Fruit fly (Drosophila melanogaster): ENCODE results near the gene CG3942.

CG3942 gene

DNA sequence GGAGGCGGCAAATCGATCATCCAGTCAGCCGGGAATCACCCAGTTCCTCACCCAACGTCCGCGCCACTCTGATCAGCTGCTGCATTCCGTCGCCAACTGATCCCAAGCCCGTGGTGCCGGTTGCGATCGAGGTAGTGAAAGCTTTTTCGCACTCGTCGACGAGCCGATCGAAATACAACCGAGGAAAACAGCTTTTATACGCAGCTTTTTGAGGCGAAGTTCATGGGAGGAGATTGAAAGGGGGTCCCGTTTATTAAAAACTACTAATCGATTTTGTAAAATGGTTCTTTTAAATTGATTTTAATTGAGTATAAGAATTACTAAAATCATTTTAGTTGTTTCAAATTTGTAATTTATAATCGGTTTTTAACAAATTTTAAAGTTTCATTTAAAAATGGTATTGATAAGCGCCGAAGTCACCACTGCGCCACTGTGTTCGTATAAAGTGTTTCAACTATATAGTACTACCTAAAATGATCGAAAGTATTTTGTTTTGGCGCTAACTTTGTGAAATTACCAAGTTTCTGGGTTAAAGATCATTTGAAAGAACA lies 32.5 kb upstream of the CG3942 start, which contains the start of gene CG4860 (continued):
- TF ChIP-seq CG9215 (GFP tag; IDR thresholded peaks at IDR 0.05) (peak; percentile 84), Med (GFP tag) (peak; percentile 98), gcm2 (GFP tag; optimal IDR thresholded peaks at IDR 0.05) (peak; percentile 68), HLH4C (GFP tag; IDR thresholded peaks at IDR 0.05; ENCODE audit: partially characterized antibody) (0 out of 3 replicates have a peak, but pooled peaks have one; percentile 6), CG3995 (GFP tag; optimal IDR thresholded peaks at IDR 0.05) (peak; percentile 27), crol (GFP tag; IDR thresholded peaks at IDR 0.05) (no peak), Aef1 (GFP tag; IDR thresholded peaks at IDR 0.05) (peak; percentile 82), Camta (GFP tag; optimal IDR thresholded peaks at IDR 0.05) (peak; percentile 82), CG11504 (tag; optimal IDR thresholded peaks at IDR 0.05) (peak; percentile 87), eyg (GFP tag; optimal IDR thresholded peaks at IDR 0.05) (peak; percentile 53), CG34422 (GFP tag; IDR thresholded peaks at IDR 0.05) (peak; percentile 87), CG12299 (tag; optimal IDR thresholded peaks at IDR 0.05) (peak; percentile 84), CG4282 (GFP tag; optimal IDR thresholded peaks at IDR 0.05) (peak; percentile 49), stwl (tag; optimal IDR thresholded peaks at IDR 0.05) (no peak), CG10462 (GFP tag; optimal IDR thresholded peaks at IDR 0.05) (peak; percentile 69), Atf3 (GFP tag; optimal IDR thresholded peaks at IDR 0.05) (peak; percentile 75), CG12659 (GFP tag; optimal IDR thresholded peaks at IDR 0.05) (peak; percentile 91), org-1 (GFP tag; optimal IDR thresholded peaks at IDR 0.05) (peak; percentile 80), chm (GFP tag; IDR thresholded peaks at IDR 0.05) (0 out of 2 replicates have a peak, but pooled peaks have one; percentile 23), eve (GFP tag; optimal IDR thresholded peaks at IDR 0.05) (no peak), prd (optimal IDR thresholded peaks at IDR 0.05) (no peak), prd (GFP tag; IDR thresholded peaks at IDR 0.05) (peak; percentile 86), CG13624 (GFP tag; optimal IDR thresholded peaks at IDR 0.05) (peak; percentile 87), stc (GFP tag; IDR thresholded peaks at IDR 0.05) (peak; percentile 83), MTF-1 (GFP tag; optimal IDR thresholded peaks at IDR 0.05; ENCODE audit: borderline replicate concordance) (no peak), CG18011 (GFP tag; optimal IDR thresholded peaks at IDR 0.05) (peak; percentile 79), pita (GFP tag; optimal IDR thresholded peaks at IDR 0.05) (no peak), CG3281 (GFP tag; optimal IDR thresholded peaks at IDR 0.05) (peak; percentile 89), gt (GFP tag; IDR thresholded peaks at IDR 0.05) (0 out of 2 replicates have a peak, but pooled peaks have one; percentile 14), jigr1 (GFP tag; IDR thresholded peaks at IDR 0.05) (peak; percentile 54; the same call in 1 of the 3 replicates), cato (GFP tag; optimal IDR thresholded peaks at IDR 0.05; ENCODE audit: borderline replicate concordance) (peak; percentile 58), Dad (GFP tag; optimal IDR thresholded peaks at IDR 0.05) (peak; percentile 87), NC2α (GFP tag; optimal IDR thresholded peaks at IDR 0.05) (peak; percentile 56), D19A (tag; optimal IDR thresholded peaks at IDR 0.05) (peak; percentile 75), zen (tag; optimal IDR thresholded peaks at IDR 0.05) (peak; percentile 26), btn (GFP tag; optimal IDR thresholded peaks at IDR 0.05) (peak; percentile 61), CG10267 (tag; optimal IDR thresholded peaks at IDR 0.05) (peak; percentile 70), CG11093 (GFP tag; IDR thresholded peaks at IDR 0.05) (peak; percentile 53; the same call in 1 of the 3 replicates), Jarid2 (GFP tag; optimal IDR thresholded peaks at IDR 0.05) (peak; percentile 38), NK7.1 (GFP tag; optimal IDR thresholded peaks at IDR 0.05) (peak; percentile 77), CG6175 (GFP tag; IDR thresholded peaks at IDR 0.05) (peak; percentile 83; the same call in 2 of the 3 replicates), fd3F (GFP tag; optimal IDR thresholded peaks at IDR 0.05) (peak; percentile 85), CG34224 (GFP tag; IDR thresholded peaks at IDR 0.05; ENCODE audit: partially characterized antibody) (no peak), CG5953 (GFP tag; IDR thresholded peaks at IDR 0.05) (peak; percentile 80), nerfin-2 (GFP tag; IDR thresholded peaks at IDR 0.05; ENCODE audit: partially characterized antibody) (no peak), CG11560 (tag; IDR thresholded peaks at IDR 0.05) (peak; percentile 66; the same call in 2 of the 3 replicates), B-H1 (GFP tag; IDR thresholded peaks at IDR 0.05) (peak; percentile 80), dysf (GFP tag; IDR thresholded peaks at IDR 0.05) (peak; percentile 90), CG11696 (GFP tag; IDR thresholded peaks at IDR 0.05) (peak; percentile 36; the same call in 1 of the 2 replicates), CG7745 (tag; optimal IDR thresholded peaks at IDR 0.05) (no peak)

All from whole organism, embryonic.